Worm (Caenorhabditis elegans): ENCODE data around the gene nhr-218.

The nhr-218 gene

ce11 chrV:16224027-16224426 lies 34.2 kb upstream of the nhr-218 start, which contains the start of gene stdh-2:
Gene stdh-2 (plus strand): TSS chrV:16224327.
- TF ChIP-seq F37D6.2 (tag; optimal IDR thresholded peaks at IDR 0.05) (no peak), T20F7.1 (GFP tag; optimal IDR thresholded peaks at IDR 0.05) (no peak), ztf-11 (tag; optimal IDR thresholded peaks at IDR 0.05) (no peak), nhr-28 (tag; optimal IDR thresholded peaks at IDR 0.05) (peak; percentile 54), lsy-2 (tag; optimal IDR thresholded peaks at IDR 0.05) (no peak), nhr-102 (tag; optimal IDR thresholded peaks at IDR 0.05) (no peak), mxl-3 (GFP tag; optimal IDR thresholded peaks at IDR 0.05) (no peak), ceh-44 (GFP tag; IDR thresholded peaks at IDR 0.05) (no peak), unc-39 (tag; optimal IDR thresholded peaks at IDR 0.05) (no peak)

ce11 chrV:16225524-16226116 lies 32.6 kb upstream of the nhr-218 start:
- TF ChIP-seq unc-130 (GFP tag; optimal IDR thresholded peaks at IDR 0.05), result peak; percentile 12
- peak in 1 of 2 experiments; percentile 31 for TF ChIP-seq daf-16 (GFP tag; optimal IDR thresholded peaks at IDR 0.05)
- TF ChIP-seq daf-16 (tag; optimal IDR thresholded peaks at IDR 0.05), result no peak
- TF ChIP-seq F49E8.2 (tag; optimal IDR thresholded peaks at IDR 0.05; ENCODE audit: borderline replicate concordance), result peak; percentile 81
- TF ChIP-seq zfp-3 (GFP tag; conservative IDR thresholded peaks at IDR 0.05), result no peak
- no peak for TF ChIP-seq nhr-6 (tag; optimal IDR thresholded peaks at IDR 0.05)
- 0 out of 2 replicates have a peak, but pooled peaks have one; percentile 17 for TF ChIP-seq Y75B8A.6 (GFP tag; IDR thresholded peaks at IDR 0.05)
- TF ChIP-seq dve-1 (tag; optimal IDR thresholded peaks at IDR 0.05; ENCODE audit: insufficient read depth), result peak; percentile 18
- no peak for TF ChIP-seq mep-1 (tag; optimal IDR thresholded peaks at IDR 0.05)
- TF ChIP-seq pha-4 (GFP tag; IDR thresholded peaks at IDR 0.05), result 0 out of 2 replicates have a peak, but pooled peaks have one; percentile 10
- TF ChIP-seq pha-4 (tag; optimal IDR thresholded peaks at IDR 0.05), result no peak
- TF ChIP-seq Y48G9A.11 (GFP tag; IDR thresholded peaks at IDR 0.05), result peak; percentile 47; the same call in 1 of the 2 replicates
- peak; percentile 65 for TF ChIP-seq snpc-1.2 (GFP tag; IDR thresholded peaks at IDR 0.05)
- peak; percentile 42; the same call in 1 of the 2 replicates for TF ChIP-seq dmd-6 (GFP tag; IDR thresholded peaks at IDR 0.05)
- no peak for TF ChIP-seq unc-62 (GFP tag; optimal IDR thresholded peaks at IDR 0.05 in 1 of 2)
- TF ChIP-seq unc-62 (tag; optimal IDR thresholded peaks at IDR 0.05), result no peak
- TF ChIP-seq tra-1 (GFP tag; IDR thresholded peaks at IDR 0.05), result peak; percentile 42; the same call in 1 of the 2 replicates
- TF ChIP-seq nhr-48 (tag; optimal IDR thresholded peaks at IDR 0.05), result peak; percentile 35
- TF ChIP-seq hif-1 (tag; optimal IDR thresholded peaks at IDR 0.05), result no peak
- TF ChIP-seq lin-38 (GFP tag; IDR thresholded peaks at IDR 0.05), result peak; percentile 40; the same call in 1 of the 2 replicates
- TF ChIP-seq ama-1 (optimal IDR thresholded peaks at IDR 0.05), result no peak
- peak; percentile 14 for TF ChIP-seq hlh-11 (tag; optimal IDR thresholded peaks at IDR 0.05)
- peak; percentile 85 for TF ChIP-seq ceh-44 (GFP tag; IDR thresholded peaks at IDR 0.05)
- TF ChIP-seq mdt-29 (GFP tag; IDR thresholded peaks at IDR 0.05), result 0 out of 2 replicates have a peak, but pooled peaks have one; percentile 25
- peak; percentile 14 for TF ChIP-seq nhr-102 (tag; optimal IDR thresholded peaks at IDR 0.05)

ce11 chrV:16226581-16226980 lies 31.7 kb upstream of the nhr-218 start, which contains the start of gene F11A5.13:
Gene F11A5.13 (minus strand): TSS chrV:16226681.
- TF ChIP-seq pha-4 (GFP tag; IDR thresholded peaks at IDR 0.05) (no peak), pha-4 (tag; optimal IDR thresholded peaks at IDR 0.05) (no peak), nhr-111 (GFP tag; optimal IDR thresholded peaks at IDR 0.05) (no peak), snpc-1.2 (GFP tag; IDR thresholded peaks at IDR 0.05) (no peak), T26A8.4 (GFP tag; IDR thresholded peaks at IDR 0.05) (no peak), ama-1 (optimal IDR thresholded peaks at IDR 0.05) (no peak), nhr-76 (tag; optimal IDR thresholded peaks at IDR 0.05) (no peak), unc-62 (GFP tag; optimal IDR thresholded peaks at IDR 0.05 in 1 of 2) (no peak), unc-62 (tag; optimal IDR thresholded peaks at IDR 0.05) (no peak), aha-1 (tag) (no peak), zfp-2 (tag; optimal IDR thresholded peaks at IDR 0.05) (no peak), aly-2 (tag; optimal IDR thresholded peaks at IDR 0.05) (no peak)

Measured in whole organism, L4 larva.